Fruit fly (Drosophila melanogaster) whole organism, pupa: ENCODE data around the gene mRF1.

ENCODE experiments used
- CG15710 ChIP-seq: fragments of 200-800 bp; sonication (Bioruptor generic); optimal IDR thresholded peaks from 2 replicates; lab custom pipeline; 2018; ENCODE audit warnings: missing biosample characterization, mild to moderate bottlenecking, missing genetic modification characterization, moderate library complexity
- CG4496 ChIP-seq: fragments of 200-800 bp; sonication (Bioruptor generic); IDR thresholded peaks from 3 replicates; pipeline ENCODE4 v1.3.6; 2022; ENCODE audit warnings: missing biosample characterization, missing genetic modification characterization

DNA sequence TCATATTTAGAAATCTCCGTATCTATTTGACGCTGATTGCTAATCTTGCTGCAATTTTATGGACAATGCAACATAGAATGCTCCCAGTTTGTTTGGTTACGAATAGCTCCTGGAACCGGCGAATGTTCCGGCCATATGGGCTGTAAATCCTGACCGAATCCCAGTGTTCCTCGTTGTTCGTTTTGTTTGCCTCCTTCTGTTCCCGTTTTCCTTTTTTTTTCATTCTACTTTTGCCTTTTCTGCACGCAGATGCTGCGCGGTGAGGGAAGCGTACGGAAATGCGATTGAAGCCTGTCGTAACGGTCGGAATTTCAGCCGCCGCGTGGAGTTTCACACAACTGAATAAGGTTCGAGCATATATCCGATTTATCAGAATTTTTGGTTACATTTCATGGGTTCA, 43.7 kb upstream of the mRF1 start, which contains the start of gene CG43925:
- no peak for TF ChIP-seq CG4496 (GFP tag; lab: Robert Waterston, UW)
- no peak for TF ChIP-seq CG15710 (tag; lab: Kevin White, UChicago)
